Worm (Caenorhabditis elegans) whole organism, L4 larva: ENCODE data around the gene C04E7.5.
A peak's percentile ranks its signal among the peaks of the same experiment; 100 is the strongest.

ENCODE experiments used
- F26F4.8 ChIP-seq: fragments of 200-800 bp; sonication (Bioruptor generic); conservative IDR thresholded peaks from 2 replicates; pipeline ENCODE4 v1.3.6; 2022; ENCODE audit warnings: missing genetic modification characterization, missing compliant biosample characterization
- F37D6.2 ChIP-seq: sonication (generic microtip); optimal IDR thresholded peaks from 2 replicates; lab custom pipeline; 2016; ENCODE audit warnings: mild to moderate bottlenecking, missing genetic modification characterization, missing compliant biosample characterization
- F44E2.7 ChIP-seq: fragments of 200-800 bp; sonication (Bioruptor generic); IDR thresholded peaks from 2 replicates; pipeline ENCODE4 v2.1.2; 2022; ENCODE audit warnings: missing genetic modification characterization, missing compliant biosample characterization
- F49E8.2 ChIP-seq: sonication (generic microtip); optimal IDR thresholded peaks from 2 replicates; lab custom pipeline; 2016; ENCODE audit warnings: missing compliant biosample characterization, mild to moderate bottlenecking, missing genetic modification characterization, borderline replicate concordance
- Y105C5A.15 ChIP-seq: fragments of 200-800 bp; sonication (Bioruptor generic); IDR thresholded peaks from 2 replicates; pipeline ENCODE4 v1.3.6; 2022; ENCODE audit warnings: missing genetic modification characterization, missing compliant biosample characterization
- Y5F2A.4 ChIP-seq: fragments of 200-800 bp; sonication (Bioruptor generic); optimal IDR thresholded peaks from 2 replicates; lab custom pipeline; 2018; ENCODE audit warnings: mild to moderate bottlenecking, missing genetic modification characterization, missing compliant biosample characterization
- ZK337.2 ChIP-seq: fragments of 200-800 bp; sonication (Bioruptor generic); IDR thresholded peaks from 2 replicates; pipeline ENCODE4 v1.3.6; 2022; ENCODE audit warnings: missing genetic modification reagents, missing genetic modification characterization, missing compliant biosample characterization
- ZK546.5 ChIP-seq, 2 experiments: sonication (generic microtip); optimal IDR thresholded peaks; 2 replicates each; lab custom pipeline; 2017; ENCODE audit warnings: missing biosample characterization in 2 of 2, missing genetic modification characterization in 2 of 2
- aha-1 ChIP-seq: fragments of 150-350 bp; peaks from one replicate; lab custom pipeline; 2014; ENCODE audit warnings: missing biosample characterization, missing genetic modification characterization
- ama-1 ChIP-seq: fragments of 150-350 bp; optimal IDR thresholded peaks from 2 replicates; lab custom pipeline; 2014; ENCODE audit warnings: inconsistent platforms, mixed read lengths
- attf-4 ChIP-seq: sonication (generic microtip); optimal IDR thresholded peaks from 3 replicates; lab custom pipeline; 2017; ENCODE audit warnings: missing biosample characterization, missing genetic modification characterization
- daf-12 ChIP-seq: fragments of 150-350 bp; optimal IDR thresholded peaks from 2 replicates; lab custom pipeline; 2014; ENCODE audit warnings: missing biosample characterization, missing genetic modification reagents, missing genetic modification characterization
- daf-19 ChIP-seq: fragments of 200-800 bp; sonication (Bioruptor generic); conservative IDR thresholded peaks from 2 replicates; pipeline ENCODE4 v1.3.6; 2022; ENCODE audit warnings: missing genetic modification characterization, missing compliant biosample characterization
- dpl-1 ChIP-seq: fragments of 150-350 bp; optimal IDR thresholded peaks from 2 replicates; lab custom pipeline; 2014; ENCODE audit warnings: missing biosample characterization, missing genetic modification reagents, missing genetic modification characterization
- dve-1 ChIP-seq: sonication (generic microtip); optimal IDR thresholded peaks from 2 replicates; lab custom pipeline; 2017; ENCODE audit warnings: antibody characterized with exemption, mild to moderate bottlenecking, missing genetic modification characterization, missing compliant biosample characterization; ENCODE audit not compliant: insufficient read depth
- egl-27 ChIP-seq: sonication (generic microtip); optimal IDR thresholded peaks from 3 replicates; lab custom pipeline; 2017; ENCODE audit warnings: missing biosample characterization, missing genetic modification reagents, missing genetic modification characterization
- egl-43 ChIP-seq: fragments of 200-800 bp; sonication (Bioruptor generic); IDR thresholded peaks from 2 replicates; pipeline ENCODE4 v1.3.6; 2022; ENCODE audit warnings: missing genetic modification reagents, missing genetic modification characterization, missing compliant biosample characterization
- fkh-10 ChIP-seq: fragments of 150-350 bp; optimal IDR thresholded peaks from 2 replicates; lab custom pipeline; 2014; ENCODE audit warnings: missing biosample characterization, missing genetic modification reagents, missing genetic modification characterization
- gei-8 ChIP-seq: fragments of 200-800 bp; sonication (Bioruptor generic); optimal IDR thresholded peaks from 2 replicates; lab custom pipeline; 2018; ENCODE audit warnings: mild to moderate bottlenecking, missing genetic modification characterization, missing compliant biosample characterization
- hlh-11 ChIP-seq: fragments of 200-800 bp; sonication (Bioruptor generic); optimal IDR thresholded peaks from 2 replicates; lab custom pipeline; 2018; ENCODE audit warnings: mild to moderate bottlenecking, missing genetic modification characterization, missing compliant biosample characterization
- hlh-30 ChIP-seq: sonication (generic microtip); optimal IDR thresholded peaks from 2 replicates; lab custom pipeline; 2017; ENCODE audit warnings: antibody characterized with exemption, mild to moderate bottlenecking, missing genetic modification characterization, missing compliant biosample characterization; ENCODE audit not compliant: insufficient read depth
- hmg-1.1 ChIP-seq: fragments of 200-800 bp; sonication (Bioruptor generic); IDR thresholded peaks from 2 replicates; pipeline ENCODE4 v1.3.6; 2022; ENCODE audit warnings: missing genetic modification reagents, missing genetic modification characterization, missing compliant biosample characterization
- lin-15B ChIP-seq: fragments of 150-350 bp; sonication (generic microtip); optimal IDR thresholded peaks from 3 replicates; lab custom pipeline; 2014; ENCODE audit warnings: missing biosample characterization, missing genetic modification characterization
- lin-29 ChIP-seq: fragments of 200-800 bp; sonication (Bioruptor generic); IDR thresholded peaks from 2 replicates; pipeline ENCODE4 v1.3.6; 2022; ENCODE audit warnings: missing genetic modification reagents, missing genetic modification characterization, missing compliant biosample characterization
- lin-38 ChIP-seq: fragments of 200-800 bp; sonication (Bioruptor generic); IDR thresholded peaks from 2 replicates; pipeline ENCODE4 v1.3.6; 2022; ENCODE audit warnings: missing genetic modification reagents, missing genetic modification characterization, missing compliant biosample characterization
- mdt-29 ChIP-seq: fragments of 200-800 bp; sonication (Bioruptor generic); IDR thresholded peaks from 2 replicates; pipeline ENCODE4 v1.3.6; 2022; ENCODE audit warnings: missing genetic modification reagents, missing genetic modification characterization, missing compliant biosample characterization
- mep-1 ChIP-seq: fragments of 150-350 bp; sonication (generic microtip); optimal IDR thresholded peaks from 3 replicates; lab custom pipeline; 2014; ENCODE audit warnings: missing biosample characterization, missing genetic modification characterization
- mes-2 ChIP-seq: sonication (generic microtip); optimal IDR thresholded peaks from 2 replicates; lab custom pipeline; 2016; ENCODE audit warnings: missing genotype, mild to moderate bottlenecking, missing genetic modification characterization, missing compliant biosample characterization; ENCODE audit not compliant: poor library complexity, severe bottlenecking
- mxl-3 ChIP-seq: fragments of 200-800 bp; sonication (Bioruptor generic); optimal IDR thresholded peaks from 2 replicates; lab custom pipeline; 2018; ENCODE audit warnings: mild to moderate bottlenecking, missing genetic modification characterization, missing compliant biosample characterization
- nhr-10 ChIP-seq: fragments of 150-350 bp; optimal IDR thresholded peaks from 2 replicates; lab custom pipeline; 2014; ENCODE audit warnings: missing biosample characterization, missing genetic modification characterization
- nhr-11 ChIP-seq: fragments of 150-350 bp; optimal IDR thresholded peaks from 2 replicates; lab custom pipeline; 2014; ENCODE audit warnings: missing biosample characterization, missing genetic modification characterization
- nhr-237 ChIP-seq: sonication (generic microtip); optimal IDR thresholded peaks from 2 replicates; lab custom pipeline; 2017; ENCODE audit warnings: missing biosample characterization, missing genetic modification characterization
- nhr-28 ChIP-seq: fragments of 150-350 bp; optimal IDR thresholded peaks from 2 replicates; lab custom pipeline; 2014; ENCODE audit warnings: missing biosample characterization, missing genetic modification characterization
- nhr-41 ChIP-seq: fragments of 200-800 bp; sonication (Bioruptor generic); IDR thresholded peaks from 2 replicates; pipeline ENCODE4 v1.3.6; 2022; ENCODE audit warnings: missing genetic modification reagents, missing genetic modification characterization, missing compliant biosample characterization
- nhr-48 ChIP-seq: sonication (generic microtip); optimal IDR thresholded peaks from 2 replicates; lab custom pipeline; 2016; ENCODE audit warnings: mild to moderate bottlenecking, missing genetic modification characterization, missing compliant biosample characterization
- nhr-6 ChIP-seq: fragments of 150-350 bp; optimal IDR thresholded peaks from 2 replicates; lab custom pipeline; 2014; ENCODE audit warnings: missing biosample characterization, missing genetic modification characterization
- php-3 ChIP-seq: fragments of 200-800 bp; sonication (Bioruptor generic); IDR thresholded peaks from 2 replicates; pipeline ENCODE4 v1.3.6; 2022; ENCODE audit warnings: missing genetic modification reagents, missing genetic modification characterization, missing compliant biosample characterization
- pqm-1 ChIP-seq: sonication (generic microtip); optimal IDR thresholded peaks from 2 replicates; lab custom pipeline; 2017; ENCODE audit warnings: missing biosample characterization, missing genetic modification characterization
- snpc-1.2 ChIP-seq: fragments of 200-800 bp; sonication (Bioruptor generic); IDR thresholded peaks from 2 replicates; pipeline ENCODE4 v1.3.6; 2022; ENCODE audit warnings: missing genetic modification reagents, missing genetic modification characterization, missing compliant biosample characterization
- snpc-4 ChIP-seq: fragments of 150-350 bp; optimal IDR thresholded peaks from 2 replicates; lab custom pipeline; 2014; ENCODE audit warnings: missing biosample characterization, missing genetic modification characterization
- tra-1 ChIP-seq: fragments of 200-800 bp; sonication (Bioruptor generic); IDR thresholded peaks from 2 replicates; pipeline ENCODE4 v1.3.6; 2022; ENCODE audit warnings: missing genetic modification reagents, missing genetic modification characterization, missing compliant biosample characterization
- unc-39 ChIP-seq: sonication (generic microtip); optimal IDR thresholded peaks from 2 replicates; lab custom pipeline; 2017; ENCODE audit warnings: missing biosample characterization, missing genetic modification characterization
- zfp-2 ChIP-seq: sonication (generic microtip); optimal IDR thresholded peaks from 2 replicates; lab custom pipeline; 2016; ENCODE audit warnings: mild to moderate bottlenecking, missing genetic modification characterization, missing compliant biosample characterization
- ztf-11 ChIP-seq: fragments of 150-350 bp; optimal IDR thresholded peaks from 2 replicates; lab custom pipeline; 2014; ENCODE audit warnings: missing biosample characterization, missing genetic modification characterization

C04E7.5 gene

DNA sequence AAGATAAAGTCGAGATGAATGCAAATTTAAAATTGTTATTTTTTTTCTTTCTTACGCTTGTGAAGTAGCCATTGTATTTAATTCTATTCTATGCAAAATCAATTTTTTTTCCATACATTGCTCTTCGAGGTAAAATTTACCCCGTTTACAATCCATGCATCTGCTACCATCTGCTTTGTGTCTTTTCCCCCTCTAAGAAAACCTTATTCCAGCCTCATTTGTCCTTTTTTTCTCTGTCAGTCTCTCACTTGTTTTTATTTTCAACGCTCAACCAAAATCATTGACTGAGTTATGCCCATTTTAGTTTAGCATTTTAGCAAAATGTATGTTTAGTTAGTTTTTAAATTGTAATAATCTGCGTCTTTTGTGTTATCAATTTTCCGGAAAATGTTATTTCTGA, 9.3 kb downstream of the C04E7.5 start:
- TF ChIP-seq tra-1 (GFP tag; lab: Robert Waterston, UW) (no peak), dpl-1 (GFP tag; lab: Kevin White, UChicago) (no peak), daf-19 (no peak), gei-8 (GFP tag; lab: Kevin White, UChicago) (no peak), zfp-2 (no peak)
- TF ChIP-seq, all 104 proteins: peak for 0

ce11 chrX:371761-372285, 11.2 kb downstream of the C04E7.5 start, which contains the start of gene nrde-3:
Gene nrde-3, plus strand, starts transcription at chrX:372235.
- TF ChIP-seq Y105C5A.15 (GFP tag; lab: Robert Waterston, UW) (no peak), lin-29 (GFP tag; lab: Robert Waterston, UW) (no peak), F49E8.2 (tag; lab: Kevin White, UChicago) (no peak), nhr-41 (GFP tag; lab: Robert Waterston, UW) (no peak), ZK546.5 (tag; optimal IDR thresholded peaks at IDR 0.05; lab: Kevin White, UChicago) (no peak)

DNA sequence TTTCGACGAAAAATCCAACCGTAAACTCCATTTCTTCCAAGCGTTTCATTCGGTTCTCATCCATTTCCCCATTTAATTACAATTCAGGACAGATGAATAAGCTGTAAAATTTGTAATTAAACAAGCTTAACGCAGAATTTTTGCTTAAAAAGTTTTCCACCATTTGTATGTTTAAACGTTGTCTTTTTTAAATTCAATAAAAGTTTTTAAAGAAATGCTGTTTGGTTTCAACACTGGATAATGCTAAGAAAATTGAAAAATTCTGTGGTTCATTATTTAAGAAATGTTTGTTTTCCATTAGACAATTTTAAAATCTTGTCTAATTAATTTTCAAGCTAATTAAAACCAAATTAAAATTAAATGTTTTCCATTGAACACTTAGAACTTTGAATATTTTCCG, 19.9 kb downstream of the C04E7.5 start, which contains the start of gene R04A9.3:
Gene R04A9.3 (minus strand): TSS at position 101 of the 400 bp plus-strand sequence.
- no peak for TF ChIP-seq snpc-4
- TF ChIP-seq unc-39, result no peak

- no peak for TF ChIP-seq snpc-1.2 (GFP tag; lab: Robert Waterston, UW)
- peak; percentile 55 for TF ChIP-seq hlh-30
- TF ChIP-seq nhr-41 (GFP tag; lab: Robert Waterston, UW), result no peak
- TF ChIP-seq lin-38 (GFP tag; lab: Robert Waterston, UW), result no peak; the same call in 1 of the 2 replicates
- TF ChIP-seq F37D6.2 (tag; lab: Kevin White, UChicago), result no peak
- peak; percentile 11 for TF ChIP-seq dve-1 (tag; lab: Kevin White, UChicago)
- TF ChIP-seq mxl-3, result peak; percentile 62
- TF ChIP-seq ztf-11 (tag; lab: Kevin White, UChicago), result no peak
- TF ChIP-seq egl-43, result 0 out of 2 replicates have a peak, but pooled peaks have one; percentile 34
- no peak for TF ChIP-seq Y5F2A.4 (GFP tag; lab: Kevin White, UChicago)
- TF ChIP-seq mes-2 (tag; lab: Kevin White, UChicago), result peak; percentile 43
- TF ChIP-seq nhr-48 (tag; lab: Kevin White, UChicago), result no peak
- peak; percentile 7 for TF ChIP-seq mep-1
- peak; percentile 62 for TF ChIP-seq hmg-1.1
- peak; percentile 22 for TF ChIP-seq hlh-11 (tag; lab: Kevin White, UChicago)
- TF ChIP-seq aha-1 (tag; lab: Kevin White, UChicago), result peak; percentile 70
- peak; percentile 13 for TF ChIP-seq nhr-28 (tag; lab: Kevin White, UChicago)
Observed at ce11 chrX:381029-381428, 20.4 kb downstream of the C04E7.5 start.

ce11 chrX:382692-383091, 22.1 kb downstream of the C04E7.5 start, which contains the start of gene ife-2:
Gene ife-2, minus strand, starts transcription at chrX:382709.
- TF ChIP-seq egl-27 (tag; lab: Kevin White, UChicago) (no peak), nhr-11 (tag; lab: Kevin White, UChicago) (peak; percentile 39), F26F4.8 (GFP tag; lab: Robert Waterston, UW) (no peak), unc-39 (no peak), mxl-3 (peak; percentile 58), lin-15B (no peak), dve-1 (tag; lab: Kevin White, UChicago) (peak; percentile 88), fkh-10 (no peak), pqm-1 (tag; lab: Kevin White, UChicago) (peak; percentile 7), php-3 (GFP tag; lab: Robert Waterston, UW) (no peak), gei-8 (GFP tag; lab: Kevin White, UChicago) (no peak), nhr-10 (tag; lab: Kevin White, UChicago) (no peak), ama-1 (no peak), lin-29 (GFP tag; lab: Robert Waterston, UW) (no peak), F44E2.7 (GFP tag; lab: Robert Waterston, UW) (no peak), daf-12 (tag; lab: Kevin White, UChicago) (no peak), attf-4 (tag; lab: Kevin White, UChicago) (no peak), lin-38 (GFP tag; lab: Robert Waterston, UW) (peak; percentile 46), nhr-237 (tag; lab: Kevin White, UChicago) (no peak), F49E8.2 (tag; lab: Kevin White, UChicago) (no peak), ZK337.2 (GFP tag; lab: Robert Waterston, UW) (no peak), nhr-6 (tag; lab: Kevin White, UChicago) (peak; percentile 75), zfp-2 (no peak), mdt-29 (GFP tag; lab: Robert Waterston, UW) (no peak)
